Worm (Caenorhabditis elegans): ENCODE measurements around the gene D1014.7.

The D1014.7 gene

ce11 chrV:8079813-8080212, 38.3 kb upstream of the D1014.7 start (continued):
- TF ChIP-seq pqm-1 (tag; optimal IDR thresholded peaks at IDR 0.05): no peak

ce11 chrV:8081579-8081978, 36.5 kb upstream of the D1014.7 start, which contains the start of gene str-131:
Gene str-131 (minus strand): TSS chrV:8081679.
- TF ChIP-seq hlh-17 (GFP tag; optimal IDR thresholded peaks at IDR 0.05; ENCODE audit: borderline replicate concordance) (no peak), nhr-28 (tag; optimal IDR thresholded peaks at IDR 0.05) (no peak), efl-3 (GFP tag; optimal IDR thresholded peaks at IDR 0.05) (no peak), nhr-71 (tag; optimal IDR thresholded peaks at IDR 0.05) (no peak), dsc-1 (tag; optimal IDR thresholded peaks at IDR 0.05) (no peak), nhr-77 (tag; optimal IDR thresholded peaks at IDR 0.05) (no peak), unc-86 (tag; optimal IDR thresholded peaks at IDR 0.05) (no peak), nhr-47 (tag; optimal IDR thresholded peaks at IDR 0.05) (no peak), ztf-4 (tag; optimal IDR thresholded peaks at IDR 0.05) (no peak), grh-1 (GFP tag; IDR thresholded peaks at IDR 0.05) (no peak), sup-37 (GFP tag; optimal IDR thresholded peaks at IDR 0.05) (no peak), lsy-2 (tag; optimal IDR thresholded peaks at IDR 0.05) (no peak), nhr-84 (tag; optimal IDR thresholded peaks at IDR 0.05) (no peak), fkh-4 (tag; optimal IDR thresholded peaks at IDR 0.05; ENCODE audit: borderline replicate concordance) (no peak), isw-1 (GFP tag; IDR thresholded peaks at IDR 0.05) (no peak), unc-62 (GFP tag; optimal IDR thresholded peaks at IDR 0.05) (no peak)

- TF ChIP-seq ama-1 (optimal IDR thresholded peaks at IDR 0.05): no peak
- no peak for TF ChIP-seq mdl-1 (tag; optimal IDR thresholded peaks at IDR 0.05)
- TF ChIP-seq sup-37 (GFP tag; optimal IDR thresholded peaks at IDR 0.05): no peak
- TF ChIP-seq grh-1 (GFP tag; IDR thresholded peaks at IDR 0.05): no peak
- no peak for TF ChIP-seq lin-39 (tag; optimal IDR thresholded peaks at IDR 0.05)
- no peak for TF ChIP-seq lsy-2 (tag; optimal IDR thresholded peaks at IDR 0.05)
- TF ChIP-seq hlh-4 (tag; optimal IDR thresholded peaks at IDR 0.05): no peak
- no peak for TF ChIP-seq nhr-12 (tag; optimal IDR thresholded peaks at IDR 0.05)
Measured at ce11 chrV:8085141-8085540, 32.9 kb upstream of the D1014.7 start, which contains the start of gene C09H5.7. Gene C09H5.7 (minus strand): TSS chrV:8085241.

- TF ChIP-seq Y116A8C.19 (tag; optimal IDR thresholded peaks at IDR 0.05; ENCODE audit: borderline replicate concordance) (no peak), pqm-1 (tag; optimal IDR thresholded peaks at IDR 0.05) (no peak), ztf-4 (tag; optimal IDR thresholded peaks at IDR 0.05) (no peak), lir-3 (tag; optimal IDR thresholded peaks at IDR 0.05; ENCODE audit: poor library complexity) (no peak), nhr-20 (tag; optimal IDR thresholded peaks at IDR 0.05) (no peak), dpl-1 (GFP tag; optimal IDR thresholded peaks at IDR 0.05) (no peak), skn-1 (tag; optimal IDR thresholded peaks at IDR 0.05) (no peak)
Measured at ce11 chrV:8090595-8090994, 27.5 kb upstream of the D1014.7 start, which contains the start of gene str-130. Gene str-130 (minus strand): TSS chrV:8090695.

ce11 chrV:8092385-8092784, 25.7 kb upstream of the D1014.7 start, which contains the start of gene str-129:
Gene str-129 (minus strand): TSS chrV:8092485.
- TF ChIP-seq ceh-90 (tag; optimal IDR thresholded peaks at IDR 0.05): no peak
- TF ChIP-seq irx-1 (tag; optimal IDR thresholded peaks at IDR 0.05): no peak
- TF ChIP-seq aly-2 (tag; optimal IDR thresholded peaks at IDR 0.05): no peak
- TF ChIP-seq mab-9 (GFP tag; IDR thresholded peaks at IDR 0.05): no peak
- TF ChIP-seq elt-2 (tag; optimal IDR thresholded peaks at IDR 0.05): no peak
- no peak for TF ChIP-seq pqm-1 (tag; optimal IDR thresholded peaks at IDR 0.05)

- TF ChIP-seq pqm-1 (tag; optimal IDR thresholded peaks at IDR 0.05) (no peak), zip-4 (GFP tag; optimal IDR thresholded peaks at IDR 0.05) (no peak), ceh-63 (GFP tag; optimal IDR thresholded peaks at IDR 0.05) (no peak), ama-1 (optimal IDR thresholded peaks at IDR 0.05) (no peak), ceh-88 (GFP tag; IDR thresholded peaks at IDR 0.05) (no peak), C04F5.9 (tag; optimal IDR thresholded peaks at IDR 0.05) (no peak), lin-15B (tag; optimal IDR thresholded peaks at IDR 0.05) (no peak), sptf-1 (tag; optimal IDR thresholded peaks at IDR 0.05) (no peak), ceh-90 (tag; optimal IDR thresholded peaks at IDR 0.05) (no peak), ceh-82 (tag; optimal IDR thresholded peaks at IDR 0.05) (no peak), snu-23 (GFP tag; optimal IDR thresholded peaks at IDR 0.05) (no peak), nhr-71 (tag; optimal IDR thresholded peaks at IDR 0.05) (no peak)
Measured at ce11 chrV:8095378-8095777, 22.7 kb upstream of the D1014.7 start, which contains the start of gene str-146. Gene str-146 (minus strand): TSS chrV:8095478.
